Worm (Caenorhabditis elegans) whole organism, L3 larva: ENCODE data around the gene sart-3.

Experiments used
- fos-1 ChIP-seq: fragments of 150-350 bp; optimal IDR thresholded peaks from 2 replicates; lab custom pipeline; 2014; ENCODE audit warnings: missing biosample characterization, missing genetic modification characterization
- jun-1 ChIP-seq: fragments of 150-350 bp; optimal IDR thresholded peaks from 2 replicates; lab custom pipeline; 2014; ENCODE audit warnings: missing biosample characterization, missing genetic modification reagents, missing genetic modification characterization
- zag-1 ChIP-seq: fragments of 150-350 bp; optimal IDR thresholded peaks from 2 replicates; lab custom pipeline; 2014; ENCODE audit warnings: missing biosample characterization, missing genetic modification characterization

DNA sequence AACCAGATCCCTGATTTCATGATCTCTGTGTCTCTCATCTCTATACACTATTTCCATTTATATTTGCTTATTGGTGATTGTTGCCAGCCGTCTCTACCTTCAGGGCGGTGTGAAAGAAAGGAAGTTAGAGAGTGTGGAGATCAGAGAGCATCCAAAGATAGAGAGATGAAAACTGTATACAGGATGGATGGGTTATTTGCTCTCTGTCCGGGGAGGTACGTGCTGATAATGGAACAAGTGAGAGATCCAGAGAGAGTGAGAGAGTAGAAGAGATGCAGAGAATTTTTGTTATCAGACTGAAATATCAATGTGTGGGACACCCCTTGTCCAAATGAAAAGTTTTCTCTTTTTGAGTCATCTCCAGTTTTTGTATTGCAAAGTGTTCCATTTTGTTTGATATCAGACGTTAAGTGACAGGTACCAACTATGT lies 48.7 kb downstream of the sart-3 start:
- peak; percentile 53 for TF ChIP-seq fos-1 (tag; lab: Kevin White, UChicago)
- no peak for TF ChIP-seq zag-1 (tag; lab: Kevin White, UChicago)
- peak; percentile 78 for TF ChIP-seq jun-1 (tag; lab: Kevin White, UChicago)
